Worm (Caenorhabditis elegans) whole organism, L3 larva: ENCODE data around the gene F26F2.4.
A peak's percentile ranks its signal among the peaks of the same experiment; 100 is the strongest.

ENCODE experiments used
- R02D3.7 ChIP-seq: fragments of 150-350 bp; optimal IDR thresholded peaks from 2 replicates; lab custom pipeline; 2014; ENCODE audit warnings: missing biosample characterization, missing genetic modification characterization
- ZK546.5 ChIP-seq: sonication (generic microtip); optimal IDR thresholded peaks from 2 replicates; lab custom pipeline; 2017; ENCODE audit warnings: missing biosample characterization, missing genetic modification characterization
- ama-1 ChIP-seq: fragments of 150-350 bp; optimal IDR thresholded peaks from 2 replicates; lab custom pipeline; 2018
- ceh-16 ChIP-seq: sonication (generic microtip); optimal IDR thresholded peaks from 2 replicates; lab custom pipeline; 2017; ENCODE audit warnings: missing biosample characterization, missing genetic modification characterization
- ceh-28 ChIP-seq: fragments of 150-350 bp; optimal IDR thresholded peaks from 2 replicates; lab custom pipeline; 2014; ENCODE audit warnings: missing biosample characterization, missing genetic modification reagents, missing genetic modification characterization
- ceh-82 ChIP-seq: fragments of 150-350 bp; optimal IDR thresholded peaks from 2 replicates; lab custom pipeline; 2014; ENCODE audit warnings: missing biosample characterization, missing genetic modification characterization
- daf-12 ChIP-seq: fragments of 150-350 bp; optimal IDR thresholded peaks from 2 replicates; lab custom pipeline; 2014; ENCODE audit warnings: missing biosample characterization, missing genetic modification reagents, missing genetic modification characterization
- egl-27 ChIP-seq: sonication (generic microtip); optimal IDR thresholded peaks from 4 replicates; lab custom pipeline; 2017; ENCODE audit warnings: missing biosample characterization, missing genetic modification reagents, missing genetic modification characterization
- egl-5 ChIP-seq: fragments of 150-350 bp; optimal IDR thresholded peaks from 2 replicates; lab custom pipeline; 2017; ENCODE audit warnings: missing biosample characterization, missing genetic modification reagents, missing genetic modification characterization, inconsistent platforms
- elt-1 ChIP-seq: fragments of 150-350 bp; optimal IDR thresholded peaks from 2 replicates; lab custom pipeline; 2014; ENCODE audit warnings: missing biosample characterization, missing genetic modification characterization
- elt-2 ChIP-seq: sonication (generic microtip); optimal IDR thresholded peaks from 2 replicates; lab custom pipeline; 2016; ENCODE audit warnings: missing genetic modification reagents, mild to moderate bottlenecking, missing genetic modification characterization, missing compliant biosample characterization
- elt-3 ChIP-seq, 3 experiments: fragments of 150-350 bp in 1 of 3; sonication (generic microtip) in 2 of 3; optimal IDR thresholded peaks; 2 replicates in 2 of 3; 4 replicates in 1 of 3; lab custom pipeline; 2014 to 2017; ENCODE audit warnings: missing biosample characterization in 3 of 3, missing genetic modification characterization in 3 of 3
- eor-1 ChIP-seq, 2 experiments: fragments of 150-350 bp; optimal IDR thresholded peaks; 2 replicates each; lab custom pipeline; 2014 to 2018; ENCODE audit warnings: missing biosample characterization in 2 of 2, missing genetic modification characterization in 2 of 2
- fkh-10 ChIP-seq: sonication (generic microtip); optimal IDR thresholded peaks from 2 replicates; lab custom pipeline; 2017; ENCODE audit warnings: missing biosample characterization, missing genetic modification reagents, missing genetic modification characterization
- hmg-11 ChIP-seq: sonication (generic microtip); optimal IDR thresholded peaks from 2 replicates; lab custom pipeline; 2016; ENCODE audit warnings: missing genetic modification characterization, missing compliant biosample characterization
- jun-1 ChIP-seq: fragments of 150-350 bp; optimal IDR thresholded peaks from 2 replicates; lab custom pipeline; 2014; ENCODE audit warnings: missing biosample characterization, missing genetic modification reagents, missing genetic modification characterization
- lin-15B ChIP-seq: fragments of 150-350 bp; optimal IDR thresholded peaks from 2 replicates; lab custom pipeline; 2014; ENCODE audit warnings: missing biosample characterization, missing genetic modification characterization
- lin-39 ChIP-seq: fragments of 150-350 bp; optimal IDR thresholded peaks from 2 replicates; lab custom pipeline; 2018; ENCODE audit warnings: missing biosample characterization, missing genetic modification reagents, missing genetic modification characterization
- lsy-12 ChIP-seq: sonication (generic microtip); optimal IDR thresholded peaks from 2 replicates; lab custom pipeline; 2016; ENCODE audit warnings: mild to moderate bottlenecking, missing genetic modification characterization, missing compliant biosample characterization
- mdl-1 ChIP-seq: fragments of 150-350 bp; optimal IDR thresholded peaks from 2 replicates; lab custom pipeline; 2014; ENCODE audit warnings: missing biosample characterization, missing genetic modification characterization
- nfya-1 ChIP-seq: sonication (generic microtip); optimal IDR thresholded peaks from 2 replicates; lab custom pipeline; 2017; ENCODE audit warnings: missing genetic modification characterization, mild to moderate bottlenecking, missing compliant biosample characterization, antibody characterized with exemption, moderate library complexity; ENCODE audit not compliant: insufficient read depth
- nhr-12 ChIP-seq: fragments of 150-350 bp; optimal IDR thresholded peaks from 2 replicates; lab custom pipeline; 2014; ENCODE audit warnings: missing biosample characterization, missing genetic modification characterization
- nhr-23 ChIP-seq: fragments of 150-350 bp; optimal IDR thresholded peaks from 2 replicates; lab custom pipeline; 2014; ENCODE audit warnings: missing biosample characterization, missing genetic modification reagents, missing genetic modification characterization
- nhr-237 ChIP-seq: fragments of 150-350 bp; optimal IDR thresholded peaks from 2 replicates; lab custom pipeline; 2014; ENCODE audit warnings: missing biosample characterization, missing genetic modification characterization
- nhr-25 ChIP-seq: sonication (generic microtip); optimal IDR thresholded peaks from 2 replicates; lab custom pipeline; 2017; ENCODE audit warnings: missing biosample characterization, missing genetic modification characterization
- nhr-28 ChIP-seq: fragments of 150-350 bp; optimal IDR thresholded peaks from 2 replicates; lab custom pipeline; 2014; ENCODE audit warnings: missing biosample characterization, missing genetic modification characterization
- nhr-43 ChIP-seq: sonication (generic microtip); optimal IDR thresholded peaks from 2 replicates; lab custom pipeline; 2016; ENCODE audit warnings: mild to moderate bottlenecking, missing genetic modification characterization, missing compliant biosample characterization; ENCODE audit not compliant: poor library complexity, severe bottlenecking
- nhr-67 ChIP-seq: fragments of 150-350 bp; optimal IDR thresholded peaks from 2 replicates; lab custom pipeline; 2014; ENCODE audit warnings: missing biosample characterization, missing genetic modification characterization
- nhr-76 ChIP-seq: fragments of 150-350 bp; sonication (generic microtip); optimal IDR thresholded peaks from 5 replicates; lab custom pipeline; 2014; ENCODE audit warnings: missing biosample characterization, missing genetic modification characterization
- pha-4 ChIP-seq: fragments of 150-350 bp; optimal IDR thresholded peaks from 2 replicates; lab custom pipeline; 2014; ENCODE audit warnings: missing biosample characterization, missing genetic modification reagents, missing genetic modification characterization
- pqm-1 ChIP-seq: fragments of 150-350 bp; optimal IDR thresholded peaks from 2 replicates; lab custom pipeline; 2017; ENCODE audit warnings: missing biosample characterization, missing genetic modification characterization, inconsistent platforms
- skn-1 ChIP-seq: fragments of 150-350 bp; optimal IDR thresholded peaks from 2 replicates; lab custom pipeline; 2014; ENCODE audit warnings: missing biosample characterization, missing genetic modification characterization
- snpc-4 ChIP-seq: fragments of 150-350 bp; optimal IDR thresholded peaks from 2 replicates; lab custom pipeline; 2014; ENCODE audit warnings: missing biosample characterization, missing genetic modification characterization
- tbx-2 ChIP-seq: sonication (generic microtip); optimal IDR thresholded peaks from 2 replicates; lab custom pipeline; 2016; ENCODE audit warnings: mild to moderate bottlenecking, missing genetic modification characterization, missing compliant biosample characterization
- unc-62 ChIP-seq: fragments of 150-350 bp; sonication (generic microtip); optimal IDR thresholded peaks from 4 replicates; lab custom pipeline; 2014; ENCODE audit warnings: missing biosample characterization, missing genetic modification reagents, missing genetic modification characterization
- zag-1 ChIP-seq: fragments of 150-350 bp; optimal IDR thresholded peaks from 2 replicates; lab custom pipeline; 2014; ENCODE audit warnings: missing biosample characterization, missing genetic modification characterization

The F26F2.4 gene

ce11 chrV:20574872-20575271 lies 5.8 kb downstream of the F26F2.4 start:
- TF ChIP-seq egl-5 (tag; lab: Kevin White, UChicago) = no peak
- no peak for TF ChIP-seq eor-1 (tag; optimal IDR thresholded peaks at IDR 0.05; lab: Kevin White, UChicago)
- no peak for TF ChIP-seq nhr-76 (tag; lab: Kevin White, UChicago)
- no peak for TF ChIP-seq nhr-12 (tag; lab: Kevin White, UChicago)
- TF ChIP-seq ZK546.5 (tag; lab: Kevin White, UChicago) = no peak

- no peak for TF ChIP-seq ama-1 (lab: Kevin White, UChicago)
- no peak for TF ChIP-seq lsy-12 (tag; lab: Kevin White, UChicago)
- TF ChIP-seq snpc-4 (tag; lab: Kevin White, UChicago) = no peak
- no peak for TF ChIP-seq pqm-1 (tag; lab: Kevin White, UChicago)
- TF ChIP-seq nhr-23 = no peak
- no peak for TF ChIP-seq pha-4
- no peak for TF ChIP-seq jun-1
- TF ChIP-seq unc-62 (GFP tag; lab: Kevin White, UChicago) = no peak
- no peak for TF ChIP-seq daf-12 (tag; lab: Kevin White, UChicago)
- TF ChIP-seq R02D3.7 (tag; lab: Kevin White, UChicago) = no peak
- TF ChIP-seq nhr-67 (tag; lab: Kevin White, UChicago) = no peak
- no peak for TF ChIP-seq nhr-28 (tag; lab: Kevin White, UChicago)
- no peak for TF ChIP-seq nfya-1 (tag; lab: Kevin White, UChicago)
- TF ChIP-seq nhr-12 (tag; lab: Kevin White, UChicago) = no peak
- TF ChIP-seq elt-3 (tag; optimal IDR thresholded peaks at IDR 0.05; lab: Kevin White, UChicago) = no peak
- TF ChIP-seq skn-1 = no peak
- no peak for TF ChIP-seq egl-27 (tag; lab: Kevin White, UChicago)
Observed at ce11 chrV:20579534-20579933, 10.4 kb downstream of the F26F2.4 start, which contains the start of gene F26F2.8. Gene F26F2.8 (plus strand): TSS chrV:20579546.

- TF ChIP-seq tbx-2 (tag; lab: Kevin White, UChicago) (peak; percentile 65), pqm-1 (tag; lab: Kevin White, UChicago) (peak; percentile 10), egl-27 (tag; lab: Kevin White, UChicago) (peak; percentile 35), ceh-16 (tag; lab: Kevin White, UChicago) (no peak), fkh-10 (GFP tag; lab: Kevin White, UChicago) (peak; percentile 34), ZK546.5 (tag; lab: Kevin White, UChicago) (no peak), elt-3 (tag; optimal IDR thresholded peaks at IDR 0.05; lab: Kevin White, UChicago) (no peak), daf-12 (tag; lab: Kevin White, UChicago) (no peak), nhr-237 (tag; lab: Kevin White, UChicago) (no peak), mdl-1 (peak; percentile 17), elt-2 (tag; lab: Kevin White, UChicago) (peak; percentile 80), ama-1 (lab: Kevin White, UChicago) (no peak), snpc-4 (tag; lab: Kevin White, UChicago) (peak; percentile 90), nfya-1 (tag; lab: Kevin White, UChicago) (peak; percentile 82), lsy-12 (tag; lab: Kevin White, UChicago) (peak; percentile 51), elt-1 (no peak), nhr-67 (tag; lab: Kevin White, UChicago) (no peak), nhr-43 (peak; percentile 54), ceh-28 (peak; percentile 60), lin-39 (peak; percentile 27), hmg-11 (peak; percentile 83), egl-5 (tag; lab: Kevin White, UChicago) (peak; percentile 71), nhr-25 (tag; lab: Kevin White, UChicago) (no peak), R02D3.7 (tag; lab: Kevin White, UChicago) (peak; percentile 50), pha-4 (peak; percentile 83), zag-1 (tag; lab: Kevin White, UChicago) (no peak), nhr-23 (peak; percentile 50), lin-15B (peak; percentile 56), jun-1 (peak; percentile 72), unc-62 (GFP tag; lab: Kevin White, UChicago) (no peak)
Observed at ce11 chrV:20580511-20581040, 11.5 kb downstream of the F26F2.4 start, which contains the start of gene F26F2.7. Gene F26F2.7 (plus strand): TSS chrV:20580990.

DNA sequence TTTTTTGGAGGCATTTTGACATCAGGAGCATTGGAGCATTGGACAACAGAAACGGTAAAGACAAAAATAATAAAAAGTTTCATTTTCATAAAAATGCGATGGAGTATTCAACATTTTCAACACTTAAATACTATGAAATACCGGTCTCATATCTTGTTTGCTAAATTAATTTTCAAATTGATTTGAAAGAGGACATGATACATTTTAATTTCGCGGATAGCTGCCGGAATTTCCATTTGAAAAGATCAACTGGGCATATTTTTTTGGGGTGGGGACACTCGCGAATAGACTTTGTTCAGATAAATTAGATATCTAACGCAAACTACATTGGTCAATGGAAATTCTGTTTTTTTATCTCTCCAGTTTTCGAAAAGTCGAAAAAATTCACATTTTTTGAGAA lies 25.7 kb downstream of the F26F2.4 start, which contains the start of gene F26F2.10:
Gene F26F2.10, minus strand, starts transcription at position 101 of the 400 bp plus-strand sequence.
- no peak for TF ChIP-seq unc-62 (GFP tag; lab: Kevin White, UChicago)
- TF ChIP-seq pqm-1 (tag; lab: Kevin White, UChicago) = no peak
- TF ChIP-seq jun-1 = no peak
- no peak for TF ChIP-seq ceh-82 (tag; lab: Kevin White, UChicago)
- TF ChIP-seq tbx-2 (tag; lab: Kevin White, UChicago) = no peak
- no peak for TF ChIP-seq nhr-76 (tag; lab: Kevin White, UChicago)
